Fruit fly (Drosophila melanogaster) whole organism, embryonic: ENCODE measurements around the gene twf.

Experiments
- CG6175 ChIP-seq: fragments of 200-800 bp; sonication (Bioruptor generic); IDR thresholded peaks from 3 replicates; pipeline ENCODE4 v1.3.6; 2022; ENCODE audit warnings: missing biosample characterization, missing genetic modification characterization
- CG7963 ChIP-seq: fragments of 200-800 bp; sonication (Bioruptor generic); IDR thresholded peaks from 3 replicates; pipeline ENCODE4 v1.3.6; 2022; ENCODE audit warnings: missing biosample characterization, missing genetic modification characterization; ENCODE audit not compliant: partially characterized antibody
- insv ChIP-seq, 2 experiments: fragments of 200-800 bp; sonication (Bioruptor generic); optimal IDR thresholded peaks; 3 replicates each; lab custom pipeline; 2016 to 2018; ENCODE audit warnings: missing biosample characterization in 2 of 2, missing genetic modification characterization in 2 of 2

DNA sequence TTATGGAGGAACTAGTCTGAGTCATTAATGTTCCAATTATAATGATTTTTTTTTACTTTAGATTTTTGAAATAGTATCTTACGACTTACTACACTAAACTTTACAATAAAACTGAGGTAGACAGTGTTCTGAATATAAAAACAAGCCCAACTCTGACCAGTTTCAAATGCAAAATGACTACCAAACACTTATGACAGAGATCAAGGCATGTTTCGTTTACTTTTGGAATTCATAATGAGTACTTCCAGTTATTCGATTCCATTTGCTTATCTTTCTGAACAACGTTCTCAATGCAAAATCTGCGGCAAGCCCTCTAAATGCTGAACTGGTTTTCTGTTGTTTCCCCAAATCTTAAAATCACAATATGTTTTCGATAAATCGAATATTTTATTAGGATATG lies 29.4 kb downstream of the twf start, which contains the start of gene CG14355:
- TF ChIP-seq CG6175 (GFP tag; lab: Robert Waterston, UW) (no peak), insv (GFP tag; optimal IDR thresholded peaks at IDR 0.05; lab: Kevin White, UChicago) (no peak), CG7963 (GFP tag; lab: Robert Waterston, UW) (no peak)
